Worm (Caenorhabditis elegans) whole organism, L4 larva: ENCODE measurements around the gene F07C6.6.

Experiments used
- F10B5.3 ChIP-seq: sonication (generic microtip); optimal IDR thresholded peaks from 2 replicates; lab custom pipeline; 2016; ENCODE audit warnings: mild to moderate bottlenecking, missing genetic modification characterization, missing compliant biosample characterization
- F26F4.8 ChIP-seq: fragments of 200-800 bp; sonication (Bioruptor generic); conservative IDR thresholded peaks from 2 replicates; pipeline ENCODE4 v1.3.6; 2022; ENCODE audit warnings: missing genetic modification characterization, missing compliant biosample characterization
- F37D6.2 ChIP-seq: sonication (generic microtip); optimal IDR thresholded peaks from 2 replicates; lab custom pipeline; 2016; ENCODE audit warnings: mild to moderate bottlenecking, missing genetic modification characterization, missing compliant biosample characterization
- F44E2.7 ChIP-seq: fragments of 200-800 bp; sonication (Bioruptor generic); IDR thresholded peaks from 2 replicates; pipeline ENCODE4 v2.1.2; 2022; ENCODE audit warnings: missing genetic modification characterization, missing compliant biosample characterization
- F49E8.2 ChIP-seq: sonication (generic microtip); optimal IDR thresholded peaks from 2 replicates; lab custom pipeline; 2016; ENCODE audit warnings: missing compliant biosample characterization, mild to moderate bottlenecking, missing genetic modification characterization, borderline replicate concordance
- T20F7.1 ChIP-seq: fragments of 200-800 bp; sonication (Bioruptor generic); optimal IDR thresholded peaks from 2 replicates; lab custom pipeline; 2018; ENCODE audit warnings: mild to moderate bottlenecking, missing genetic modification characterization, missing compliant biosample characterization
- Y48G9A.11 ChIP-seq: fragments of 200-800 bp; sonication (Bioruptor generic); IDR thresholded peaks from 2 replicates; pipeline ENCODE4 v1.3.6; 2022; ENCODE audit warnings: missing genetic modification reagents, missing genetic modification characterization, missing compliant biosample characterization
- Y5F2A.4 ChIP-seq: fragments of 200-800 bp; sonication (Bioruptor generic); optimal IDR thresholded peaks from 2 replicates; lab custom pipeline; 2018; ENCODE audit warnings: mild to moderate bottlenecking, missing genetic modification characterization, missing compliant biosample characterization
- ZK337.2 ChIP-seq: fragments of 200-800 bp; sonication (Bioruptor generic); IDR thresholded peaks from 2 replicates; pipeline ENCODE4 v1.3.6; 2022; ENCODE audit warnings: missing genetic modification reagents, missing genetic modification characterization, missing compliant biosample characterization
- ZK546.5 ChIP-seq, 2 experiments: sonication (generic microtip); optimal IDR thresholded peaks; 2 replicates each; lab custom pipeline; 2017; ENCODE audit warnings: missing biosample characterization in 2 of 2, missing genetic modification characterization in 2 of 2
- ama-1 ChIP-seq: fragments of 150-350 bp; optimal IDR thresholded peaks from 2 replicates; lab custom pipeline; 2014; ENCODE audit warnings: inconsistent platforms, mixed read lengths
- ceh-20 ChIP-seq: fragments of 200-800 bp; sonication (Bioruptor generic); IDR thresholded peaks from 2 replicates; pipeline ENCODE4 v1.3.6; 2022; ENCODE audit warnings: missing genetic modification reagents, missing genetic modification characterization, missing compliant biosample characterization
- ceh-44 ChIP-seq: fragments of 200-800 bp; sonication (Bioruptor generic); IDR thresholded peaks from 2 replicates; pipeline ENCODE4 v1.3.6; 2022; ENCODE audit warnings: missing genetic modification reagents, missing genetic modification characterization, missing compliant biosample characterization
- cey-2 ChIP-seq: sonication (generic microtip); optimal IDR thresholded peaks from 3 replicates; lab custom pipeline; 2017; ENCODE audit warnings: missing genetic modification characterization, mild to moderate bottlenecking, missing compliant biosample characterization, antibody characterized with exemption, borderline replicate concordance; ENCODE audit not compliant: insufficient read depth
- ctbp-1 ChIP-seq: fragments of 200-800 bp; sonication (Bioruptor generic); IDR thresholded peaks from 2 replicates; pipeline ENCODE4 v1.3.6; 2022; ENCODE audit warnings: missing genetic modification reagents, missing genetic modification characterization, missing compliant biosample characterization
- dpl-1 ChIP-seq: fragments of 150-350 bp; optimal IDR thresholded peaks from 2 replicates; lab custom pipeline; 2014; ENCODE audit warnings: missing biosample characterization, missing genetic modification reagents, missing genetic modification characterization
- dve-1 ChIP-seq: sonication (generic microtip); optimal IDR thresholded peaks from 2 replicates; lab custom pipeline; 2017; ENCODE audit warnings: antibody characterized with exemption, mild to moderate bottlenecking, missing genetic modification characterization, missing compliant biosample characterization; ENCODE audit not compliant: insufficient read depth
- egl-43 ChIP-seq: fragments of 200-800 bp; sonication (Bioruptor generic); IDR thresholded peaks from 2 replicates; pipeline ENCODE4 v1.3.6; 2022; ENCODE audit warnings: missing genetic modification reagents, missing genetic modification characterization, missing compliant biosample characterization
- fkh-10 ChIP-seq: fragments of 150-350 bp; optimal IDR thresholded peaks from 2 replicates; lab custom pipeline; 2014; ENCODE audit warnings: missing biosample characterization, missing genetic modification reagents, missing genetic modification characterization
- fos-1 ChIP-seq: fragments of 150-350 bp; optimal IDR thresholded peaks from 2 replicates; lab custom pipeline; 2014; ENCODE audit warnings: missing biosample characterization, missing genetic modification characterization
- hif-1 ChIP-seq, 2 experiments: sonication (generic microtip); optimal IDR thresholded peaks; 2 replicates each; lab custom pipeline; 2016 to 2017; ENCODE audit warnings: missing compliant biosample characterization in 2 of 2, missing genetic modification characterization in 2 of 2, missing genetic modification reagents in 2 of 2, missing genotype in 2 of 2, mild to moderate bottlenecking in 1 of 2
- hlh-30 ChIP-seq: sonication (generic microtip); optimal IDR thresholded peaks from 2 replicates; lab custom pipeline; 2017; ENCODE audit warnings: antibody characterized with exemption, mild to moderate bottlenecking, missing genetic modification characterization, missing compliant biosample characterization; ENCODE audit not compliant: insufficient read depth
- hmg-1.1 ChIP-seq: fragments of 200-800 bp; sonication (Bioruptor generic); IDR thresholded peaks from 2 replicates; pipeline ENCODE4 v1.3.6; 2022; ENCODE audit warnings: missing genetic modification reagents, missing genetic modification characterization, missing compliant biosample characterization
- lin-1 ChIP-seq: fragments of 200-800 bp; sonication (Bioruptor generic); IDR thresholded peaks from 2 replicates; pipeline ENCODE4 v1.3.6; 2022; ENCODE audit warnings: missing genetic modification reagents, missing genetic modification characterization, missing compliant biosample characterization
- lin-15B ChIP-seq: fragments of 150-350 bp; sonication (generic microtip); optimal IDR thresholded peaks from 3 replicates; lab custom pipeline; 2014; ENCODE audit warnings: missing biosample characterization, missing genetic modification characterization
- lin-29 ChIP-seq: fragments of 200-800 bp; sonication (Bioruptor generic); IDR thresholded peaks from 2 replicates; pipeline ENCODE4 v1.3.6; 2022; ENCODE audit warnings: missing genetic modification reagents, missing genetic modification characterization, missing compliant biosample characterization
- lsy-2 ChIP-seq, 2 experiments: fragments of 150-350 bp in 1 of 2; sonication (generic microtip) in 1 of 2; optimal IDR thresholded peaks; 2 replicates each; lab custom pipeline; 2014 to 2017; ENCODE audit warnings: missing biosample characterization in 2 of 2, missing genetic modification characterization in 2 of 2
- madf-5 ChIP-seq, 2 experiments: fragments of 200-800 bp; sonication (Bioruptor generic); IDR thresholded peaks; 2 replicates each; pipeline ENCODE4 v1.3.6; 2022; ENCODE audit warnings: missing compliant biosample characterization in 2 of 2, missing genetic modification characterization in 2 of 2
- mdl-1 ChIP-seq, 2 experiments: fragments of 150-350 bp in 1 of 2; sonication (generic microtip) in 1 of 2; optimal IDR thresholded peaks; 2 replicates each; lab custom pipeline; 2014 to 2017; ENCODE audit warnings: missing biosample characterization in 2 of 2, missing genetic modification characterization in 2 of 2
- mdt-29 ChIP-seq: fragments of 200-800 bp; sonication (Bioruptor generic); IDR thresholded peaks from 2 replicates; pipeline ENCODE4 v1.3.6; 2022; ENCODE audit warnings: missing genetic modification reagents, missing genetic modification characterization, missing compliant biosample characterization
- mep-1 ChIP-seq: fragments of 150-350 bp; sonication (generic microtip); optimal IDR thresholded peaks from 3 replicates; lab custom pipeline; 2014; ENCODE audit warnings: missing biosample characterization, missing genetic modification characterization
- mxl-2 ChIP-seq: fragments of 200-800 bp; sonication (Bioruptor generic); conservative IDR thresholded peaks from 2 replicates; pipeline ENCODE4 v1.3.6; 2022; ENCODE audit warnings: missing genetic modification reagents, missing genetic modification characterization, missing compliant biosample characterization
- mxl-3 ChIP-seq: fragments of 200-800 bp; sonication (Bioruptor generic); optimal IDR thresholded peaks from 2 replicates; lab custom pipeline; 2018; ENCODE audit warnings: mild to moderate bottlenecking, missing genetic modification characterization, missing compliant biosample characterization
- nhr-237 ChIP-seq: sonication (generic microtip); optimal IDR thresholded peaks from 2 replicates; lab custom pipeline; 2017; ENCODE audit warnings: missing biosample characterization, missing genetic modification characterization
- nhr-48 ChIP-seq: sonication (generic microtip); optimal IDR thresholded peaks from 2 replicates; lab custom pipeline; 2016; ENCODE audit warnings: mild to moderate bottlenecking, missing genetic modification characterization, missing compliant biosample characterization
- nhr-6 ChIP-seq: fragments of 150-350 bp; optimal IDR thresholded peaks from 2 replicates; lab custom pipeline; 2014; ENCODE audit warnings: missing biosample characterization, missing genetic modification characterization
- nhr-77 ChIP-seq: fragments of 150-350 bp; optimal IDR thresholded peaks from 2 replicates; lab custom pipeline; 2014; ENCODE audit warnings: missing biosample characterization, missing genetic modification characterization
- pha-4 ChIP-seq, 2 experiments: fragments of 150-350 bp in 1 of 2; fragments of 200-800 bp in 1 of 2; sonication (Bioruptor generic) in 1 of 2; IDR thresholded peaks in 1 of 2; optimal IDR thresholded peaks in 1 of 2; 2 replicates each; pipeline versions ENCODE4 v1.3.6 to Lab custom; 2014 to 2022; ENCODE audit warnings: missing genetic modification characterization in 2 of 2, missing genetic modification reagents in 2 of 2, missing biosample characterization in 1 of 2, missing compliant biosample characterization in 1 of 2
- php-3 ChIP-seq: fragments of 200-800 bp; sonication (Bioruptor generic); IDR thresholded peaks from 2 replicates; pipeline ENCODE4 v1.3.6; 2022; ENCODE audit warnings: missing genetic modification reagents, missing genetic modification characterization, missing compliant biosample characterization
- rbr-2 ChIP-seq: sonication (generic microtip); optimal IDR thresholded peaks from 2 replicates; lab custom pipeline; 2016; ENCODE audit warnings: missing genotype, missing genetic modification characterization, missing compliant biosample characterization
- set-16 ChIP-seq: fragments of 200-800 bp; sonication (Bioruptor generic); IDR thresholded peaks from 2 replicates; pipeline ENCODE4 v1.3.6; 2022; ENCODE audit warnings: missing genetic modification reagents, missing genetic modification characterization, missing compliant biosample characterization
- tag-97 ChIP-seq: fragments of 200-800 bp; sonication (Bioruptor generic); IDR thresholded peaks from 2 replicates; pipeline ENCODE4 v1.3.6; 2022; ENCODE audit warnings: missing genetic modification characterization, missing compliant biosample characterization
- tra-1 ChIP-seq: fragments of 200-800 bp; sonication (Bioruptor generic); IDR thresholded peaks from 2 replicates; pipeline ENCODE4 v1.3.6; 2022; ENCODE audit warnings: missing genetic modification reagents, missing genetic modification characterization, missing compliant biosample characterization
- unc-130 ChIP-seq: sonication (generic microtip); optimal IDR thresholded peaks from 2 replicates; lab custom pipeline; 2016; ENCODE audit warnings: missing genetic modification reagents, missing genetic modification characterization, missing compliant biosample characterization
- unc-62 ChIP-seq, 3 experiments: fragments of 150-350 bp in 1 of 3; sonication (generic microtip); optimal IDR thresholded peaks in 2 of 3; peaks in 1 of 3; 1 replicate in 1 of 3; 2 replicates in 2 of 3; lab custom pipeline; 2014 to 2017; ENCODE audit warnings: missing biosample characterization in 3 of 3, missing genetic modification characterization in 3 of 3, missing genetic modification reagents in 3 of 3, missing genotype in 1 of 3
- vab-7 ChIP-seq: fragments of 200-800 bp; sonication (Bioruptor generic); IDR thresholded peaks from 2 replicates; pipeline ENCODE4 v1.3.6; 2022; ENCODE audit warnings: missing genetic modification reagents, missing genetic modification characterization, missing compliant biosample characterization
- zip-2 ChIP-seq: fragments of 150-350 bp; optimal IDR thresholded peaks from 2 replicates; lab custom pipeline; 2014; ENCODE audit warnings: missing biosample characterization, missing genetic modification characterization

The F07C6.6 gene

DNA sequence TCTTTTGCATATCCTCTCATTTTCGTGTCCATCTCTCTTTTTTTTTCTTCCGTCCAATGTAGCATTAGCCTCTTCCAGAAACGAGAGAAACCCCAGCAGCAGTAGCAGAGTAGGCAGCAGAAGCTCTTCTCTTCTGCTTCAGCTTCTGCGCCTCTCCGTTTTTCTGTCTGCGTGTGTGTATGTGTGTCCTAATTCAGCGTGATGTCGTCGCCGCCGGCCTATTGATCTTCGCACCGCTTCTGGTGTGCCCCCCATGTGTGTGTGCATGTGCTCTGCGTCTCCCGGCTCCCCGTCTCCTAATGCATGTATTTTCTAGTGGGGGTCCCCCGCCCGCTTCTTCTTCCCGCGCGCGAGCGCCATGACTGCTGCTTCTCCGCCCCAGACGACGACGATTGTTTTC, 21.2 kb upstream of the F07C6.6 start:
- TF ChIP-seq F10B5.3: no peak
- TF ChIP-seq ctbp-1 (GFP tag; lab: Robert Waterston, UW): peak; percentile 74
- no peak for TF ChIP-seq nhr-48 (tag; lab: Kevin White, UChicago)
- peak; percentile 82 for TF ChIP-seq hlh-30
- TF ChIP-seq lsy-2 (tag; optimal IDR thresholded peaks at IDR 0.05; lab: Kevin White, UChicago): peak; percentile 48 to 65
- peak; percentile 21 for TF ChIP-seq dpl-1 (GFP tag; lab: Kevin White, UChicago)
- TF ChIP-seq php-3 (GFP tag; lab: Robert Waterston, UW): no peak
- TF ChIP-seq fos-1 (tag; lab: Kevin White, UChicago): no peak
- peak; percentile 76 for TF ChIP-seq mxl-3 (GFP tag; lab: Kevin White, UChicago)
- TF ChIP-seq madf-5 (GFP tag; IDR thresholded peaks at IDR 0.05; lab: Robert Waterston, UW): no peak
- TF ChIP-seq egl-43 (GFP tag; lab: Robert Waterston, UW): peak; percentile 85
- no peak for TF ChIP-seq zip-2
- peak; percentile 68; the same call in 1 of the 2 replicates for TF ChIP-seq vab-7
- TF ChIP-seq rbr-2 (tag; lab: Kevin White, UChicago): peak; percentile 84
- peak; percentile 72 for TF ChIP-seq F37D6.2 (tag; lab: Kevin White, UChicago)
- 0 out of 2 replicates have a peak, but pooled peaks have one; percentile 27 for TF ChIP-seq ceh-44
- peak in 1 of 2 experiments; percentile 93 for TF ChIP-seq unc-62 (GFP tag; optimal IDR thresholded peaks at IDR 0.05 in 1 of 2; lab: Kevin White, UChicago)
- TF ChIP-seq unc-62 (tag; optimal IDR thresholded peaks at IDR 0.05; lab: Kevin White, UChicago): no peak
- TF ChIP-seq F49E8.2 (tag; lab: Kevin White, UChicago): no peak
- TF ChIP-seq dve-1 (tag; lab: Kevin White, UChicago): no peak
- no peak for TF ChIP-seq T20F7.1
- TF ChIP-seq nhr-6 (tag; lab: Kevin White, UChicago): no peak
- TF ChIP-seq tag-97: 0 out of 2 replicates have a peak, but pooled peaks have one; percentile 14
- no peak for TF ChIP-seq nhr-237
- TF ChIP-seq unc-130 (GFP tag; lab: Kevin White, UChicago): no peak
- TF ChIP-seq nhr-77 (tag; lab: Kevin White, UChicago): no peak
- TF ChIP-seq ZK337.2 (GFP tag; lab: Robert Waterston, UW): no peak
- TF ChIP-seq Y48G9A.11 (GFP tag; lab: Robert Waterston, UW): no peak
- TF ChIP-seq set-16 (GFP tag; lab: Robert Waterston, UW): peak; percentile 93
- no peak for TF ChIP-seq lin-29 (GFP tag; lab: Robert Waterston, UW)
- TF ChIP-seq F44E2.7 (GFP tag; lab: Robert Waterston, UW): no peak
- TF ChIP-seq fkh-10 (GFP tag; lab: Kevin White, UChicago): peak; percentile 60
- TF ChIP-seq F26F4.8 (GFP tag; lab: Robert Waterston, UW): 0 out of 2 replicates have a peak, but pooled peaks have one; percentile 38
- TF ChIP-seq hif-1 (tag; optimal IDR thresholded peaks at IDR 0.05; lab: Kevin White, UChicago): peak in 1 of 2 experiments; percentile 50
- TF ChIP-seq mdl-1 (tag; optimal IDR thresholded peaks at IDR 0.05; lab: Kevin White, UChicago): peak; percentile 68 to 77
- TF ChIP-seq mdt-29 (GFP tag; lab: Robert Waterston, UW): 0 out of 2 replicates have a peak, but pooled peaks have one; percentile 15
- no peak for TF ChIP-seq ZK546.5 (tag; optimal IDR thresholded peaks at IDR 0.05; lab: Kevin White, UChicago)
- TF ChIP-seq lin-15B (tag; lab: Kevin White, UChicago): no peak
- no peak for TF ChIP-seq lin-1 (GFP tag; lab: Robert Waterston, UW)
- TF ChIP-seq mep-1 (tag; lab: Kevin White, UChicago): peak; percentile 75
- no peak for TF ChIP-seq cey-2 (tag; lab: Kevin White, UChicago)
- peak; percentile 85 for TF ChIP-seq hmg-1.1 (GFP tag; lab: Robert Waterston, UW)
- no peak for TF ChIP-seq Y5F2A.4 (GFP tag; lab: Kevin White, UChicago)
- TF ChIP-seq ama-1 (lab: Kevin White, UChicago): no peak
- no peak for TF ChIP-seq pha-4 (GFP tag; IDR thresholded peaks at IDR 0.05; lab: Robert Waterston, UW)
- no peak for TF ChIP-seq pha-4 (tag; optimal IDR thresholded peaks at IDR 0.05; lab: Kevin White, UChicago)
- 0 out of 2 replicates have a peak, but pooled peaks have one; percentile 22 for TF ChIP-seq ceh-20
- 0 out of 2 replicates have a peak, but pooled peaks have one; percentile 52 for TF ChIP-seq mxl-2
- 0 out of 2 replicates have a peak, but pooled peaks have one; percentile 16 for TF ChIP-seq tra-1 (GFP tag; lab: Robert Waterston, UW)
